Fruit fly (Drosophila melanogaster) whole organism, embryonic: ENCODE measurements around the gene CG33543.
A peak's percentile ranks its signal among the peaks of the same experiment; 100 is the strongest.

ENCODE experiments used
- Atf-2 ChIP-seq: fragments of 200-800 bp; sonication (Bioruptor generic); optimal IDR thresholded peaks from 2 replicates; lab custom pipeline; 2016; ENCODE audit warnings: missing biosample characterization, missing genetic modification characterization
- CG10209 ChIP-seq: fragments of 200-800 bp; sonication (Bioruptor generic); optimal IDR thresholded peaks from 3 replicates; lab custom pipeline; 2017; ENCODE audit warnings: missing biosample characterization, mild to moderate bottlenecking, missing genetic modification characterization, missing genetic modification reagents
- CG10267 ChIP-seq: fragments of 200-800 bp; sonication (Bioruptor generic); optimal IDR thresholded peaks from 2 replicates; lab custom pipeline; 2018; ENCODE audit warnings: missing biosample characterization, mild to moderate bottlenecking, missing genetic modification characterization, moderate library complexity
- CG12104 ChIP-seq: fragments of 200-800 bp; sonication (Bioruptor generic); optimal IDR thresholded peaks from 3 replicates; lab custom pipeline; 2016; ENCODE audit warnings: missing biosample characterization, missing genetic modification characterization
- CG12155 ChIP-seq: fragments of 200-800 bp; sonication (Bioruptor generic); optimal IDR thresholded peaks from 3 replicates; lab custom pipeline; 2016; ENCODE audit warnings: missing biosample characterization, missing genetic modification characterization
- CG12219 ChIP-seq: fragments of 200-800 bp; sonication (Bioruptor generic); optimal IDR thresholded peaks from 3 replicates; lab custom pipeline; 2018; ENCODE audit warnings: missing biosample characterization, mild to moderate bottlenecking, missing genetic modification characterization
- CG12236 ChIP-seq: fragments of 200-800 bp; sonication (Bioruptor generic); optimal IDR thresholded peaks from 2 replicates; lab custom pipeline; 2016; ENCODE audit warnings: missing biosample characterization, missing genetic modification characterization
- CG13123 ChIP-seq: fragments of 200-800 bp; sonication (Bioruptor generic); optimal IDR thresholded peaks from 2 replicates; lab custom pipeline; 2016; ENCODE audit warnings: missing biosample characterization, missing genetic modification characterization
- CG13287 ChIP-seq: fragments of 200-800 bp; sonication (Bioruptor generic); IDR thresholded peaks from 2 replicates; pipeline ENCODE4 v1.3.6; 2022; ENCODE audit warnings: missing biosample characterization, missing genetic modification characterization; ENCODE audit not compliant: partially characterized antibody
- CG14441 ChIP-seq: fragments of 200-800 bp; sonication (Bioruptor generic); IDR thresholded peaks from 2 replicates; pipeline ENCODE4 v1.3.6; 2022; ENCODE audit warnings: missing biosample characterization, missing genetic modification characterization
- CG15601 ChIP-seq: fragments of 200-800 bp; sonication (Bioruptor generic); optimal IDR thresholded peaks from 3 replicates; lab custom pipeline; 2019; ENCODE audit warnings: missing biosample characterization, mild to moderate bottlenecking, missing genetic modification characterization, moderate library complexity
- CG17328 ChIP-seq: fragments of 200-800 bp; sonication (Bioruptor generic); IDR thresholded peaks from 2 replicates; pipeline ENCODE4 v1.3.6; 2022; ENCODE audit warnings: missing biosample characterization, missing genetic modification characterization
- CG17361 ChIP-seq: fragments of 200-800 bp; sonication (Bioruptor generic); IDR thresholded peaks from 3 replicates; pipeline ENCODE4 v1.3.6; 2022; ENCODE audit warnings: missing biosample characterization, missing genetic modification characterization
- CG18764 ChIP-seq: fragments of 200-800 bp; sonication (Bioruptor generic); optimal IDR thresholded peaks from 3 replicates; lab custom pipeline; 2016; ENCODE audit warnings: missing biosample characterization, missing genetic modification characterization
- CG2678 ChIP-seq: fragments of 200-800 bp; sonication (Bioruptor generic); optimal IDR thresholded peaks from 3 replicates; lab custom pipeline; 2019; ENCODE audit warnings: missing biosample characterization, mild to moderate bottlenecking, missing genetic modification characterization, moderate library complexity
- CG4328 ChIP-seq: fragments of 200-800 bp; sonication (Bioruptor generic); optimal IDR thresholded peaks from 3 replicates; lab custom pipeline; 2017; ENCODE audit warnings: missing biosample characterization, missing genetic modification reagents, missing genetic modification characterization
- CG4854 ChIP-seq: fragments of 200-800 bp; sonication (Bioruptor generic); optimal IDR thresholded peaks from 2 replicates; lab custom pipeline; 2016; ENCODE audit warnings: missing biosample characterization, missing genetic modification characterization, inconsistent platforms
- CG7271 ChIP-seq: fragments of 200-800 bp; sonication (Bioruptor generic); optimal IDR thresholded peaks from 2 replicates; lab custom pipeline; 2018; ENCODE audit warnings: missing biosample characterization, mild to moderate bottlenecking, missing genetic modification characterization, moderate library complexity
- CHES-1-like ChIP-seq: fragments of 200-800 bp; sonication (Bioruptor generic); optimal IDR thresholded peaks from 2 replicates; lab custom pipeline; 2016; ENCODE audit warnings: missing biosample characterization, missing genetic modification characterization
- CoRest ChIP-seq: fragments of 200-800 bp; sonication (Bioruptor generic); optimal IDR thresholded peaks from 3 replicates; lab custom pipeline; 2018; ENCODE audit warnings: missing biosample characterization, mild to moderate bottlenecking, missing genetic modification characterization, moderate library complexity
- Dll ChIP-seq: fragments of 200-800 bp; sonication (Bioruptor generic); IDR thresholded peaks from 4 replicates; pipeline ENCODE4 v1.3.6; 2022; ENCODE audit warnings: missing biosample characterization, missing genetic modification characterization; ENCODE audit not compliant: partially characterized antibody
- Doc3 ChIP-seq: fragments of 200-800 bp; sonication (Bioruptor generic); IDR thresholded peaks from 3 replicates; pipeline ENCODE4 v1.3.6; 2022; ENCODE audit warnings: missing biosample characterization, missing genetic modification characterization; ENCODE audit not compliant: partially characterized antibody
- E2f2 ChIP-seq: fragments of 200-800 bp; sonication (Bioruptor generic); IDR thresholded peaks from 2 replicates; pipeline ENCODE4 v1.3.6; 2022; ENCODE audit warnings: missing biosample characterization, missing genetic modification characterization
- Elba2 ChIP-seq: fragments of 200-800 bp; sonication (Bioruptor generic); optimal IDR thresholded peaks from 3 replicates; lab custom pipeline; 2016; ENCODE audit warnings: missing biosample characterization, missing genetic modification characterization
- HmgZ ChIP-seq: fragments of 200-800 bp; sonication (Bioruptor generic); optimal IDR thresholded peaks from 2 replicates; lab custom pipeline; 2018; ENCODE audit warnings: missing biosample characterization, mild to moderate bottlenecking, missing genetic modification characterization
- MESR4 ChIP-seq: fragments of 200-800 bp; sonication (Bioruptor generic); optimal IDR thresholded peaks from 2 replicates; lab custom pipeline; 2018; ENCODE audit warnings: missing biosample characterization, mild to moderate bottlenecking, missing genetic modification characterization, moderate library complexity
- Mad ChIP-seq: fragments of 200-800 bp; sonication (Bioruptor generic); optimal IDR thresholded peaks from 2 replicates; lab custom pipeline; 2016; ENCODE audit warnings: missing biosample characterization, missing genetic modification characterization
- NC2β ChIP-seq: fragments of 200-800 bp; sonication (Bioruptor generic); optimal IDR thresholded peaks from 2 replicates; lab custom pipeline; 2016; ENCODE audit warnings: missing biosample characterization, missing genetic modification characterization
- Nf-YC ChIP-seq: fragments of 200-800 bp; optimal IDR thresholded peaks from 3 replicates; lab custom pipeline; 2019; ENCODE audit warnings: missing biosample characterization, mild to moderate bottlenecking, missing genetic modification characterization, moderate library complexity
- Scr ChIP-seq: fragments of 200-800 bp; sonication (Bioruptor generic); IDR thresholded peaks from 2 replicates; pipeline ENCODE4 v1.3.6; 2022; ENCODE audit warnings: missing biosample characterization, missing genetic modification characterization; ENCODE audit not compliant: partially characterized antibody
- Sin3A ChIP-seq: fragments of >200 bp; optimal IDR thresholded peaks from 2 replicates; lab custom pipeline; 2018
- TFAM ChIP-seq: fragments of 200-800 bp; sonication (Bioruptor generic); optimal IDR thresholded peaks from 2 replicates; lab custom pipeline; 2017; ENCODE audit warnings: missing biosample characterization, missing genetic modification characterization, inconsistent platforms
- Xbp1 ChIP-seq: fragments of 200-800 bp; sonication (Bioruptor generic); optimal IDR thresholded peaks from 3 replicates; lab custom pipeline; 2016; ENCODE audit warnings: missing biosample characterization, mild to moderate bottlenecking, missing genetic modification characterization
- abd-A ChIP-seq: fragments of 200-800 bp; sonication (Bioruptor generic); optimal IDR thresholded peaks from 3 replicates; lab custom pipeline; 2019; ENCODE audit warnings: missing biosample characterization, mild to moderate bottlenecking, missing genetic modification characterization, moderate library complexity
- amos ChIP-seq: fragments of 200-800 bp; sonication (Bioruptor generic); IDR thresholded peaks from 2 replicates; pipeline ENCODE4 v1.3.6; 2022; ENCODE audit warnings: missing biosample characterization, missing genetic modification characterization; ENCODE audit not compliant: partially characterized antibody
- dysf ChIP-seq: fragments of 200-800 bp; sonication (Bioruptor generic); IDR thresholded peaks from 3 replicates; pipeline ENCODE4 v1.3.6; 2022; ENCODE audit warnings: missing biosample characterization, missing genetic modification characterization
- ems ChIP-seq: fragments of 200-800 bp; sonication (Bioruptor generic); optimal IDR thresholded peaks from 3 replicates; lab custom pipeline; 2016; ENCODE audit warnings: missing biosample characterization, missing genetic modification characterization
- ftz-f1 ChIP-seq: fragments of 200-800 bp; sonication (Bioruptor generic); optimal IDR thresholded peaks from 2 replicates; lab custom pipeline; 2016; ENCODE audit warnings: missing biosample characterization, missing genetic modification characterization
- gsb-n ChIP-seq: fragments of 200-800 bp; sonication (Bioruptor generic); optimal IDR thresholded peaks from 3 replicates; lab custom pipeline; 2018; ENCODE audit warnings: missing biosample characterization, mild to moderate bottlenecking, missing genetic modification characterization
- hbn ChIP-seq: fragments of 200-800 bp; sonication (Bioruptor generic); IDR thresholded peaks from 2 replicates; pipeline ENCODE4 v1.3.6; 2022; ENCODE audit warnings: missing biosample characterization, missing genetic modification characterization; ENCODE audit not compliant: partially characterized antibody
- jumu ChIP-seq: fragments of 200-800 bp; sonication (Bioruptor generic); optimal IDR thresholded peaks from 3 replicates; lab custom pipeline; 2016; ENCODE audit warnings: missing biosample characterization, missing genetic modification characterization
- nom ChIP-seq: fragments of 200-800 bp; sonication (Bioruptor generic); optimal IDR thresholded peaks from 2 replicates; lab custom pipeline; 2017; ENCODE audit warnings: missing biosample characterization, missing genetic modification characterization, mild to moderate bottlenecking, moderate library complexity, missing genetic modification reagents
- pita ChIP-seq: fragments of 200-800 bp; sonication (Bioruptor generic); optimal IDR thresholded peaks from 2 replicates; lab custom pipeline; 2017; ENCODE audit warnings: missing biosample characterization, mild to moderate bottlenecking, missing genetic modification characterization
- sd ChIP-seq: fragments of 200-800 bp; sonication (Bioruptor generic); optimal IDR thresholded peaks from 3 replicates; lab custom pipeline; 2018; ENCODE audit warnings: missing biosample characterization, mild to moderate bottlenecking, missing genetic modification characterization, moderate library complexity
- sens-2 ChIP-seq: fragments of 200-800 bp; sonication (Bioruptor generic); IDR thresholded peaks from 2 replicates; pipeline ENCODE4 v1.3.6; 2022; ENCODE audit warnings: missing biosample characterization, missing genetic modification characterization
- slou ChIP-seq: fragments of 200-800 bp; sonication (Bioruptor generic); optimal IDR thresholded peaks from 3 replicates; lab custom pipeline; 2016; ENCODE audit warnings: missing biosample characterization, missing genetic modification characterization
- ssp ChIP-seq: fragments of 200-800 bp; sonication (Bioruptor generic); IDR thresholded peaks from 2 replicates; pipeline ENCODE4 v1.3.6; 2022; ENCODE audit warnings: missing biosample characterization, missing genetic modification characterization
- unc-4 ChIP-seq: fragments of 200-800 bp; sonication (Bioruptor generic); IDR thresholded peaks from 2 replicates; pipeline ENCODE4 v1.3.6; 2022; ENCODE audit warnings: missing biosample characterization, missing genetic modification characterization; ENCODE audit not compliant: partially characterized antibody

Gene CG33543

DNA sequence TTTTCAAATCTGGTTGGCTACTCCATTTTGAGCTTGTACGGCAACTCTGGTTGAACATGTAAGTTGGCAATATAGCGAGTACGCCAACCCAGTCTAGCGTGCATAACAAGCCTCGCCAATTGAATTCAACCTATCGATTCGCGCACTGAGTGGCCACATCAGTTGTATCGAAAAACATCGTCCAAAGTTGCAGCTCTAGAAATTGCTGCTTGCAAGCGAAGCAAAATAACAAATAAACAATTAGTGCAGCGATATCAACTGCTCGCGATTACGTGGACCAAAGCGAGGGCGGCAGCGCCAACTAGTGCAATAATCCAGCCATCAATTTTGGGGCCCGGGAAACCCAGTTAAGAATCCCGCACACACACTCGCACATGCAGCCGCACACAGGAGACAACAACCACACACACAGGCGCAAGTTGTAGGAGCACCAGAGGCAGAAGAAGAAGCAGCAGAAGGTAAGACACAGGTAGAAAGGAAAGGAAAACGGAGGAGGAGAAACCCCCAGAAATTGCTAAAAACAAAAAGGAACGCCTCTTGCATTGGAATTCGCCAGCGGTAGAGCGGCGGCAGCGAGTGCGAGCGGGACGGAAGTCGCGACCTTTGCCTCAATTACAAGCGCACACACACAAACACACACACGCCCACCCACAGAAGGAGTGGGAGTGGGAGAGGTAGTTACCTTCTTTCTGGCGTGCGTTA is 31.6 kb upstream of the CG33543 start (continued):
- TF ChIP-seq Atf-2 (GFP tag; lab: Kevin White, UChicago) (no peak), CG12219 (GFP tag; lab: Kevin White, UChicago) (no peak), CG12236 (GFP tag; lab: Kevin White, UChicago) (no peak), CG17361 (GFP tag; lab: Robert Waterston, UW) (0 out of 3 replicates have a peak, but pooled peaks have one; percentile 28), CoRest (tag; lab: Kevin White, UChicago) (peak; percentile 40), Doc3 (GFP tag; lab: Robert Waterston, UW) (peak; percentile 90), CHES-1-like (peak; percentile 61), NC2β (GFP tag; lab: Kevin White, UChicago) (peak; percentile 19), abd-A (tag; lab: Kevin White, UChicago) (no peak), Sin3A (lab: Kevin White, UChicago) (peak; percentile 94), nom (GFP tag; lab: Kevin White, UChicago) (peak; percentile 56), Dll (GFP tag; lab: Robert Waterston, UW) (peak; percentile 93), CG2678 (no peak), CG4328 (GFP tag; lab: Kevin White, UChicago) (no peak), ftz-f1 (peak; percentile 22), Elba2 (GFP tag; lab: Kevin White, UChicago) (peak; percentile 80), Xbp1 (peak; percentile 72), slou (GFP tag; lab: Kevin White, UChicago) (peak; percentile 19), TFAM (GFP tag; lab: Kevin White, UChicago) (no peak), CG4854 (GFP tag; lab: Kevin White, UChicago) (peak; percentile 98), CG7271 (no peak), CG12104 (peak; percentile 5), CG14441 (0 out of 2 replicates have a peak, but pooled peaks have one; percentile 27), CG13123 (GFP tag; lab: Kevin White, UChicago) (peak; percentile 39), sd (tag; lab: Kevin White, UChicago) (peak; percentile 54), HmgZ (tag; lab: Kevin White, UChicago) (peak; percentile 82), CG15601 (tag; lab: Kevin White, UChicago) (peak; percentile 35), CG10267 (tag; lab: Kevin White, UChicago) (peak; percentile 59), hbn (peak; percentile 90), amos (GFP tag; lab: Robert Waterston, UW) (peak; percentile 97), MESR4 (peak; percentile 95), Scr (GFP tag; lab: Robert Waterston, UW) (peak; percentile 90), ems (GFP tag; lab: Kevin White, UChicago) (peak; percentile 22), gsb-n (tag; lab: Kevin White, UChicago) (peak; percentile 59), CG10209 (GFP tag; lab: Kevin White, UChicago) (no peak), Nf-YC (tag; lab: Kevin White, UChicago) (peak; percentile 56), unc-4 (GFP tag; lab: Robert Waterston, UW) (peak; percentile 93), E2f2 (GFP tag; lab: Robert Waterston, UW) (peak; percentile 98), pita (peak; percentile 76), jumu (GFP tag; lab: Kevin White, UChicago) (peak; percentile 26), Mad (GFP tag; lab: Kevin White, UChicago) (peak; percentile 44), sens-2 (no peak), CG12155 (GFP tag; lab: Kevin White, UChicago) (peak; percentile 46), CG17328 (GFP tag; lab: Robert Waterston, UW) (0 out of 2 replicates have a peak, but pooled peaks have one; percentile 8), ssp (peak; percentile 31; the same call in 1 of the 2 replicates), CG13287 (peak; percentile 97), CG18764 (peak; percentile 19), dysf (0 out of 3 replicates have a peak, but pooled peaks have one; percentile 33)
